Worm (Caenorhabditis elegans): ENCODE data around the gene Y39B6A.42.

- TF ChIP-seq ztf-23 (GFP tag; IDR thresholded peaks at IDR 0.05) (no peak), ref-1 (GFP tag; conservative IDR thresholded peaks at IDR 0.05) (no peak), tab-1 (GFP tag; IDR thresholded peaks at IDR 0.05) (no peak), flt-1 (GFP tag; IDR thresholded peaks at IDR 0.05) (no peak)
Observed at ce11 chrV:18960072-18960471, 9.4 kb downstream of the Y39B6A.42 start, which contains the start of gene ztf-20.
